Worm (Caenorhabditis elegans) whole organism, L4 larva: Measurements from ENCODE around the gene F14D7.9.

Experiments
- D1046.2 ChIP-seq: fragments of 200-800 bp; sonication (Bioruptor generic); IDR thresholded peaks from 2 replicates; pipeline ENCODE4 v1.3.6; 2022; ENCODE audit warnings: missing genetic modification characterization, missing compliant biosample characterization
- F26F4.8 ChIP-seq: fragments of 200-800 bp; sonication (Bioruptor generic); conservative IDR thresholded peaks from 2 replicates; pipeline ENCODE4 v1.3.6; 2022; ENCODE audit warnings: missing genetic modification characterization, missing compliant biosample characterization
- F37D6.2 ChIP-seq: sonication (generic microtip); optimal IDR thresholded peaks from 2 replicates; lab custom pipeline; 2016; ENCODE audit warnings: mild to moderate bottlenecking, missing genetic modification characterization, missing compliant biosample characterization
- aha-1 ChIP-seq: fragments of 150-350 bp; peaks from one replicate; lab custom pipeline; 2014; ENCODE audit warnings: missing biosample characterization, missing genetic modification characterization
- ceh-32 ChIP-seq: sonication (generic microtip); optimal IDR thresholded peaks from 2 replicates; lab custom pipeline; 2016; ENCODE audit warnings: mild to moderate bottlenecking, missing genetic modification characterization, missing compliant biosample characterization; ENCODE audit not compliant: poor library complexity
- daf-16 ChIP-seq, 3 experiments: sonication (generic microtip); optimal IDR thresholded peaks; 2 replicates each; lab custom pipeline; 2016 to 2017; ENCODE audit warnings: missing genetic modification characterization in 3 of 3, missing genetic modification reagents in 3 of 3, mild to moderate bottlenecking in 2 of 3, missing compliant biosample characterization in 2 of 3, missing biosample characterization in 1 of 3, moderate library complexity in 1 of 3
- dpl-1 ChIP-seq: fragments of 150-350 bp; optimal IDR thresholded peaks from 2 replicates; lab custom pipeline; 2014; ENCODE audit warnings: missing biosample characterization, missing genetic modification reagents, missing genetic modification characterization
- dve-1 ChIP-seq: sonication (generic microtip); optimal IDR thresholded peaks from 2 replicates; lab custom pipeline; 2017; ENCODE audit warnings: antibody characterized with exemption, mild to moderate bottlenecking, missing genetic modification characterization, missing compliant biosample characterization; ENCODE audit not compliant: insufficient read depth
- egl-43 ChIP-seq: fragments of 200-800 bp; sonication (Bioruptor generic); IDR thresholded peaks from 2 replicates; pipeline ENCODE4 v1.3.6; 2022; ENCODE audit warnings: missing genetic modification reagents, missing genetic modification characterization, missing compliant biosample characterization
- fkh-10 ChIP-seq: fragments of 150-350 bp; optimal IDR thresholded peaks from 2 replicates; lab custom pipeline; 2014; ENCODE audit warnings: missing biosample characterization, missing genetic modification reagents, missing genetic modification characterization
- hlh-30 ChIP-seq: sonication (generic microtip); optimal IDR thresholded peaks from 2 replicates; lab custom pipeline; 2017; ENCODE audit warnings: antibody characterized with exemption, mild to moderate bottlenecking, missing genetic modification characterization, missing compliant biosample characterization; ENCODE audit not compliant: insufficient read depth
- hmg-1.1 ChIP-seq: fragments of 200-800 bp; sonication (Bioruptor generic); IDR thresholded peaks from 2 replicates; pipeline ENCODE4 v1.3.6; 2022; ENCODE audit warnings: missing genetic modification reagents, missing genetic modification characterization, missing compliant biosample characterization
- jun-1 ChIP-seq: fragments of 150-350 bp; optimal IDR thresholded peaks from 2 replicates; lab custom pipeline; 2014; ENCODE audit warnings: missing biosample characterization, missing genetic modification reagents, missing genetic modification characterization
- madf-5 ChIP-seq, 2 experiments: fragments of 200-800 bp; sonication (Bioruptor generic); IDR thresholded peaks; 2 replicates each; pipeline ENCODE4 v1.3.6; 2022; ENCODE audit warnings: missing compliant biosample characterization in 2 of 2, missing genetic modification characterization in 2 of 2
- madf-9 ChIP-seq: fragments of 200-800 bp; sonication (Bioruptor generic); conservative IDR thresholded peaks from 2 replicates; pipeline ENCODE4 v1.3.6; 2022; ENCODE audit warnings: missing genetic modification reagents, missing genetic modification characterization, missing compliant biosample characterization
- mdt-29 ChIP-seq: fragments of 200-800 bp; sonication (Bioruptor generic); IDR thresholded peaks from 2 replicates; pipeline ENCODE4 v1.3.6; 2022; ENCODE audit warnings: missing genetic modification reagents, missing genetic modification characterization, missing compliant biosample characterization
- nhr-10 ChIP-seq: fragments of 150-350 bp; optimal IDR thresholded peaks from 2 replicates; lab custom pipeline; 2014; ENCODE audit warnings: missing biosample characterization, missing genetic modification characterization
- nhr-11 ChIP-seq: fragments of 150-350 bp; optimal IDR thresholded peaks from 2 replicates; lab custom pipeline; 2014; ENCODE audit warnings: missing biosample characterization, missing genetic modification characterization
- nhr-25 ChIP-seq: sonication (generic microtip); optimal IDR thresholded peaks from 2 replicates; lab custom pipeline; 2017; ENCODE audit warnings: missing genetic modification characterization, mild to moderate bottlenecking, missing compliant biosample characterization, antibody characterized with exemption, moderate library complexity, borderline replicate concordance; ENCODE audit not compliant: insufficient read depth
- nhr-28 ChIP-seq: fragments of 150-350 bp; optimal IDR thresholded peaks from 2 replicates; lab custom pipeline; 2014; ENCODE audit warnings: missing biosample characterization, missing genetic modification characterization
- nhr-42 ChIP-seq: fragments of 200-800 bp; sonication (Bioruptor generic); IDR thresholded peaks from 2 replicates; pipeline ENCODE4 v1.3.6; 2022; ENCODE audit warnings: missing genetic modification characterization, missing compliant biosample characterization
- pha-4 ChIP-seq, 2 experiments: fragments of 150-350 bp in 1 of 2; fragments of 200-800 bp in 1 of 2; sonication (Bioruptor generic) in 1 of 2; IDR thresholded peaks in 1 of 2; optimal IDR thresholded peaks in 1 of 2; 2 replicates each; pipeline versions ENCODE4 v1.3.6 to Lab custom; 2014 to 2022; ENCODE audit warnings: missing genetic modification characterization in 2 of 2, missing genetic modification reagents in 2 of 2, missing biosample characterization in 1 of 2, missing compliant biosample characterization in 1 of 2
- saeg-2 ChIP-seq: fragments of 200-800 bp; sonication (Bioruptor generic); IDR thresholded peaks from 2 replicates; pipeline ENCODE4 v1.3.6; 2022; ENCODE audit warnings: missing genetic modification reagents, missing genetic modification characterization, missing compliant biosample characterization
- set-16 ChIP-seq: fragments of 200-800 bp; sonication (Bioruptor generic); IDR thresholded peaks from 2 replicates; pipeline ENCODE4 v1.3.6; 2022; ENCODE audit warnings: missing genetic modification reagents, missing genetic modification characterization, missing compliant biosample characterization
- unc-62 ChIP-seq, 3 experiments: fragments of 150-350 bp in 1 of 3; sonication (generic microtip); optimal IDR thresholded peaks in 2 of 3; peaks in 1 of 3; 1 replicate in 1 of 3; 2 replicates in 2 of 3; lab custom pipeline; 2014 to 2017; ENCODE audit warnings: missing biosample characterization in 3 of 3, missing genetic modification characterization in 3 of 3, missing genetic modification reagents in 3 of 3, missing genotype in 1 of 3
- zfp-2 ChIP-seq: sonication (generic microtip); optimal IDR thresholded peaks from 2 replicates; lab custom pipeline; 2016; ENCODE audit warnings: mild to moderate bottlenecking, missing genetic modification characterization, missing compliant biosample characterization
- ztf-11 ChIP-seq: fragments of 150-350 bp; optimal IDR thresholded peaks from 2 replicates; lab custom pipeline; 2014; ENCODE audit warnings: missing biosample characterization, missing genetic modification characterization

The F14D7.9 gene

ce11 chrV:14312695-14313094, 18.2 kb downstream of the F14D7.9 start, which contains the start of gene F14D7.8:
Gene F14D7.8 (minus strand): TSS chrV:14312795.
- TF ChIP-seq fkh-10 (GFP tag; lab: Kevin White, UChicago) (no peak), dve-1 (tag; lab: Kevin White, UChicago) (no peak)

- TF ChIP-seq pha-4 (GFP tag; IDR thresholded peaks at IDR 0.05; lab: Robert Waterston, UW) (no peak), pha-4 (tag; optimal IDR thresholded peaks at IDR 0.05; lab: Kevin White, UChicago) (no peak), unc-62 (GFP tag; optimal IDR thresholded peaks at IDR 0.05 in 1 of 2; lab: Kevin White, UChicago) (peak in 1 of 2 experiments; percentile 19), unc-62 (tag; optimal IDR thresholded peaks at IDR 0.05; lab: Kevin White, UChicago) (no peak)
Measured at ce11 chrV:14314236-14314635, 19.7 kb downstream of the F14D7.9 start, which contains the start of gene F47B8.1. Gene F47B8.1 (minus strand): TSS chrV:14314336.

ce11 chrV:14316525-14316924, 22.0 kb downstream of the F14D7.9 start, which contains the start of gene F47B8.2:
Gene F47B8.2 (minus strand): TSS chrV:14316625.
- no peak for TF ChIP-seq nhr-42 (GFP tag; lab: Robert Waterston, UW)
- no peak for TF ChIP-seq jun-1 (tag; lab: Kevin White, UChicago)
- no peak for TF ChIP-seq mdt-29 (GFP tag; lab: Robert Waterston, UW)
- TF ChIP-seq madf-5 (GFP tag; IDR thresholded peaks at IDR 0.05; lab: Robert Waterston, UW): no peak
- no peak for TF ChIP-seq ceh-32 (tag; lab: Kevin White, UChicago)
- no peak for TF ChIP-seq nhr-10

ce11 chrV:14317204-14317603, 22.7 kb downstream of the F14D7.9 start:
- TF ChIP-seq hlh-30 (tag; lab: Kevin White, UChicago) (peak; percentile 47), nhr-28 (peak; percentile 20), madf-9 (GFP tag; lab: Robert Waterston, UW) (no peak)

ce11 chrV:14317621-14318020, 23.1 kb downstream of the F14D7.9 start:
- no peak for TF ChIP-seq aha-1 (tag; lab: Kevin White, UChicago)
- peak; percentile 29 for TF ChIP-seq nhr-11

ce11 chrV:14319101-14319781, 24.7 kb downstream of the F14D7.9 start, which contains the start of gene F47B8.13:
Gene F47B8.13 (minus strand): TSS chrV:14319731.
- TF ChIP-seq hmg-1.1 (no peak), set-16 (GFP tag; lab: Robert Waterston, UW) (peak; percentile 96), aha-1 (tag; lab: Kevin White, UChicago) (peak; percentile 21), D1046.2 (0 out of 2 replicates have a peak, but pooled peaks have one; percentile 4), nhr-25 (tag; lab: Kevin White, UChicago) (no peak), ztf-11 (no peak), zfp-2 (no peak), saeg-2 (no peak), F26F4.8 (GFP tag; lab: Robert Waterston, UW) (no peak), F37D6.2 (no peak), dpl-1 (GFP tag; lab: Kevin White, UChicago) (no peak), egl-43 (GFP tag; lab: Robert Waterston, UW) (no peak), fkh-10 (GFP tag; lab: Kevin White, UChicago) (no peak), daf-16 (GFP tag; optimal IDR thresholded peaks at IDR 0.05; lab: Kevin White, UChicago) (no peak), daf-16 (tag; optimal IDR thresholded peaks at IDR 0.05; lab: Kevin White, UChicago) (no peak)
